Fruit fly (Drosophila melanogaster) whole organism, adult: Measurements from ENCODE around the gene 5-HT2A.
A peak's percentile ranks its signal among the peaks of the same experiment; 100 is the strongest.

Experiments used
- CG11617 ChIP-seq: fragments of 200-800 bp; sonication (Bioruptor generic); optimal IDR thresholded peaks from 2 replicates; lab custom pipeline; 2017; ENCODE audit warnings: mild to moderate bottlenecking, missing biosample characterization, missing genetic modification reagents, missing genetic modification characterization
- CG12768 ChIP-seq: fragments of 200-800 bp; sonication (Bioruptor generic); optimal IDR thresholded peaks from 2 replicates; lab custom pipeline; 2017; ENCODE audit warnings: missing biosample characterization, missing genetic modification characterization, mild to moderate bottlenecking, moderate library complexity, missing genetic modification reagents
- CG14711 ChIP-seq: fragments of 200-800 bp; sonication (Bioruptor generic); optimal IDR thresholded peaks from 2 replicates; lab custom pipeline; 2018; ENCODE audit warnings: missing biosample characterization, mild to moderate bottlenecking, missing genetic modification characterization, moderate library complexity
- CG1620 ChIP-seq: fragments of 200-800 bp; sonication (Bioruptor generic); optimal IDR thresholded peaks from 2 replicates; lab custom pipeline; 2016; ENCODE audit warnings: missing biosample characterization, missing genetic modification characterization
- CG33017 ChIP-seq: fragments of 200-800 bp; sonication (Bioruptor generic); optimal IDR thresholded peaks from 2 replicates; lab custom pipeline; 2018; ENCODE audit warnings: missing biosample characterization, mild to moderate bottlenecking, missing genetic modification characterization, moderate library complexity
- CG5204 ChIP-seq: fragments of 200-800 bp; sonication (Bioruptor generic); optimal IDR thresholded peaks from 2 replicates; lab custom pipeline; 2016; ENCODE audit warnings: missing biosample characterization, missing genetic modification characterization
- CG7045 ChIP-seq: fragments of 200-800 bp; sonication (Bioruptor generic); optimal IDR thresholded peaks from 2 replicates; lab custom pipeline; 2017; ENCODE audit warnings: missing biosample characterization, mild to moderate bottlenecking, missing genetic modification characterization
- CG7101 ChIP-seq: fragments of 200-800 bp; sonication (Bioruptor generic); optimal IDR thresholded peaks from 2 replicates; lab custom pipeline; 2018; ENCODE audit warnings: missing biosample characterization, mild to moderate bottlenecking, missing genetic modification characterization, moderate library complexity
- Clk ChIP-seq: fragments of 200-800 bp; sonication (Bioruptor generic); optimal IDR thresholded peaks from 2 replicates; lab custom pipeline; 2017; ENCODE audit warnings: missing biosample characterization, missing genetic modification characterization
- Crg-1 ChIP-seq: fragments of 200-800 bp; sonication (Bioruptor generic); optimal IDR thresholded peaks from 2 replicates; lab custom pipeline; 2016; ENCODE audit warnings: missing biosample characterization, missing genetic modification characterization
- Hr96 ChIP-seq: fragments of 200-800 bp; sonication (Bioruptor generic); optimal IDR thresholded peaks from 2 replicates; lab custom pipeline; 2016; ENCODE audit warnings: missing biosample characterization, missing genetic modification characterization
- Mnt ChIP-seq: fragments of 200-800 bp; sonication (Bioruptor generic); optimal IDR thresholded peaks from 2 replicates; lab custom pipeline; 2016; ENCODE audit warnings: missing biosample characterization, mild to moderate bottlenecking, missing genetic modification characterization
- bab1 ChIP-seq: fragments of 200-800 bp; sonication (Bioruptor generic); optimal IDR thresholded peaks from 3 replicates; lab custom pipeline; 2019; ENCODE audit warnings: missing biosample characterization, mild to moderate bottlenecking, missing genetic modification characterization, moderate library complexity
- cic ChIP-seq: fragments of 200-800 bp; sonication (Bioruptor generic); optimal IDR thresholded peaks from 2 replicates; lab custom pipeline; 2017; ENCODE audit warnings: missing biosample characterization, mild to moderate bottlenecking, missing genetic modification characterization, moderate library complexity
- cnc ChIP-seq, 2 experiments: fragments of >200 bp; optimal IDR thresholded peaks; 2 replicates each; lab custom pipeline; 2017
- kay ChIP-seq: fragments of 200-800 bp; sonication (Bioruptor generic); peaks from one replicate; lab custom pipeline; 2016; ENCODE audit warnings: missing biosample characterization, missing genetic modification characterization, borderline replicate concordance
- ovo ChIP-seq: fragments of 200-800 bp; sonication (Bioruptor generic); optimal IDR thresholded peaks from 2 replicates; lab custom pipeline; 2016; ENCODE audit warnings: missing biosample characterization, missing genetic modification characterization
- pad ChIP-seq: fragments of 200-800 bp; sonication (Bioruptor generic); optimal IDR thresholded peaks from 3 replicates; lab custom pipeline; 2017; ENCODE audit warnings: missing biosample characterization, missing genetic modification characterization, mild to moderate bottlenecking, moderate library complexity, missing genetic modification reagents
- tj ChIP-seq: fragments of 200-800 bp; sonication (Bioruptor generic); optimal IDR thresholded peaks from 3 replicates; lab custom pipeline; 2017; ENCODE audit warnings: missing biosample characterization, mild to moderate bottlenecking, missing genetic modification characterization, moderate library complexity
- toe ChIP-seq: fragments of 200-800 bp; sonication (Bioruptor generic); optimal IDR thresholded peaks from 2 replicates; lab custom pipeline; 2016; ENCODE audit warnings: missing biosample characterization, missing genetic modification characterization

Gene 5-HT2A

DNA sequence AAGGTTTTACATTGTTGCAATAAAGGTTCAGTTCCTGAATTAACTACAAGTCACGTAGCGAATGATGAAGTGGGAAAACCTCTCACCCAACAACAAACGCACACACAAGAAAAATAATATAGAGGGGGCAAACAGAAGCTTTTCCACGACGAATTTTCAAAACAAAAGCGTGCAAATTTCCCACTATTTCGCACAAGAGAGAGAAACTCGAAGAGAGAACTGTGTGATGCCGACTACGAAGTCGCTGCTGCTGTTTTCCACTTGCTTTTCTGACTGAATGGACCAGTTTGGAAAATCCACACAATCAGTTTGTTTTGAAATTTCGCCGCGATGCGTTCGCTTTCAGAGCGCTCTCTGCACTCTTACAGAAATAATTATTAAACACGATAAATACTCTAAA lies at the start of gene 5-HT2A:
Gene 5-HT2A, plus strand, starts transcription at position 301 of the 400 bp plus-strand sequence.
- TF ChIP-seq kay (no peak), CG11617 (GFP tag; lab: Kevin White, UChicago) (no peak), Crg-1 (GFP tag; lab: Kevin White, UChicago) (no peak), CG7101 (no peak), bab1 (no peak)

DNA sequence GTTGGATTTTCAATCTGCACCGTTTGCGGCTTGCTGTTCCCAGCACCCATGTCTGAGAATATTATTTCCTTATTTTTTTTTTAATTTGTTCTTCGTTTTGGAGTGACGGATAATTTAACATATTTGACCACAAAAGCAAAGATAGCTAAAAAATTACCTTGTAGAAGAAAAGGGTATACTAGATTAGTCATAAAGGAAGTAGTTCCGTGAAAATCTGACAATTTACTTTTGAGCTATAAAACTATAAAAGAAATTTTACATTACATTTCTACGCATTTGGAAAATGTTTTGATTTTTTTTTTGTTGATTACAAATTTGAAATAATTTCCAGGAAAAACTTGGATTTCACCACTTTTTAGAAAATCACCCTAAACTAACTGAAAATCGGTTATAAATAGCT lies 34.1 kb upstream of the 5-HT2A start, which contains the start of gene CG32945:
Gene CG32945, minus strand, starts transcription at position 101 of the 400 bp plus-strand sequence.
- TF ChIP-seq kay (peak; percentile 41), CG1620 (GFP tag; lab: Kevin White, UChicago) (no peak)

dm6 chr3R:4599624-4600023 lies 13.0 kb upstream of the 5-HT2A start:
- TF ChIP-seq Mnt (GFP tag; lab: Kevin White, UChicago) (no peak), toe (GFP tag; lab: Kevin White, UChicago) (no peak), CG11617 (GFP tag; lab: Kevin White, UChicago) (no peak), kay (no peak)

dm6 chr3R:4601887-4602531 lies 10.7 kb upstream of the 5-HT2A start:
- TF ChIP-seq Mnt (GFP tag; lab: Kevin White, UChicago), result no peak
- no peak for TF ChIP-seq CG5204 (GFP tag; lab: Kevin White, UChicago)
- no peak for TF ChIP-seq CG7101
- TF ChIP-seq CG12768 (GFP tag; lab: Kevin White, UChicago), result no peak

DNA sequence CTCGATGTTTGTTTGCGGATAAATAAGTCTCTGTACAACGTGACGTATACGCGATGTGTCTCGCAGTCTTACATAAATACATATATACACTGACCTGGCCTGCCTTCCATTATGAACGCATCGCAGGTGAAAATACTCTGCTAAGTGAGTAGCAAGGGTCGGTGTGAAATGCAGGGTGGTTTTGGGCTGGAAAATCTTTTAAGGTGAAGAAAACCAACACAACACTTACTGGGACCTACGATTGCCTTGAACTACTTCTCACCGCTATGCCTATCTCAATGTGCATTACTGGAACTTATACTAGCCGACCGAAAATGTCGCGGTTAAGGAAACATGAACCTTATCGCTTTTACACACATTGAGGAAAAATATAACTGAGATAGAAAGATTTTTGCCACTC lies 3.5 kb downstream of the 5-HT2A start:
- TF ChIP-seq CG7045 (GFP tag; lab: Kevin White, UChicago) (no peak), CG11617 (GFP tag; lab: Kevin White, UChicago) (no peak), ovo (GFP tag; lab: Kevin White, UChicago) (no peak), Clk (GFP tag; lab: Kevin White, UChicago) (no peak), Hr96 (no peak), CG33017 (no peak)

- TF ChIP-seq tj (GFP tag; lab: Kevin White, UChicago) (no peak), Crg-1 (GFP tag; lab: Kevin White, UChicago) (no peak), CG5204 (GFP tag; lab: Kevin White, UChicago) (no peak), ovo (GFP tag; lab: Kevin White, UChicago) (no peak), cnc (optimal IDR thresholded peaks at IDR 0.05; lab: Kevin White, UChicago) (no peak), toe (GFP tag; lab: Kevin White, UChicago) (no peak), CG11617 (GFP tag; lab: Kevin White, UChicago) (no peak), CG1620 (GFP tag; lab: Kevin White, UChicago) (no peak), kay (no peak), CG14711 (tag; lab: Kevin White, UChicago) (no peak), cic (GFP tag; lab: Kevin White, UChicago) (no peak), bab1 (no peak), Clk (GFP tag; lab: Kevin White, UChicago) (no peak), CG12768 (GFP tag; lab: Kevin White, UChicago) (no peak), CG33017 (no peak), CG7101 (no peak), Mnt (GFP tag; lab: Kevin White, UChicago) (no peak), pad (GFP tag; lab: Kevin White, UChicago) (no peak), Hr96 (no peak), CG7045 (GFP tag; lab: Kevin White, UChicago) (no peak)
Observed at dm6 chr3R:4632639-4633038, 20.0 kb downstream of the 5-HT2A start.

dm6 chr3R:4634337-4634914 lies 21.8 kb downstream of the 5-HT2A start:
- TF ChIP-seq CG11617 (GFP tag; lab: Kevin White, UChicago) (no peak), Crg-1 (GFP tag; lab: Kevin White, UChicago) (no peak), toe (GFP tag; lab: Kevin White, UChicago) (no peak), ovo (GFP tag; lab: Kevin White, UChicago) (no peak), CG12768 (GFP tag; lab: Kevin White, UChicago) (no peak), kay (no peak), CG14711 (tag; lab: Kevin White, UChicago) (no peak)
